Worm (Caenorhabditis elegans): ENCODE data around the gene gnrr-7.

ce11 chrX:11203773-11204172, 18.2 kb downstream of the gnrr-7 start, which contains the start of gene C34F6.11:
- TF ChIP-seq dpl-1 (GFP tag; optimal IDR thresholded peaks at IDR 0.05) (no peak), lin-13 (GFP tag; optimal IDR thresholded peaks at IDR 0.05) (no peak), php-3 (GFP tag; IDR thresholded peaks at IDR 0.05) (0 out of 2 replicates have a peak, but pooled peaks have one; percentile 35), lsy-2 (tag; optimal IDR thresholded peaks at IDR 0.05) (no peak), R02D3.7 (tag; optimal IDR thresholded peaks at IDR 0.05) (no peak), nhr-77 (tag; optimal IDR thresholded peaks at IDR 0.05) (peak; percentile 12), unc-62 (GFP tag; optimal IDR thresholded peaks at IDR 0.05 in 1 of 2) (no peak), unc-62 (tag; optimal IDR thresholded peaks at IDR 0.05) (no peak), ceh-62 (tag; optimal IDR thresholded peaks at IDR 0.05) (no peak)

All from whole organism, L4 larva.